Worm (Caenorhabditis elegans): Measurements from ENCODE around the gene flp-16.
A peak's percentile ranks its signal among the peaks of the same experiment; 100 is the strongest.

flp-16 gene

DNA sequence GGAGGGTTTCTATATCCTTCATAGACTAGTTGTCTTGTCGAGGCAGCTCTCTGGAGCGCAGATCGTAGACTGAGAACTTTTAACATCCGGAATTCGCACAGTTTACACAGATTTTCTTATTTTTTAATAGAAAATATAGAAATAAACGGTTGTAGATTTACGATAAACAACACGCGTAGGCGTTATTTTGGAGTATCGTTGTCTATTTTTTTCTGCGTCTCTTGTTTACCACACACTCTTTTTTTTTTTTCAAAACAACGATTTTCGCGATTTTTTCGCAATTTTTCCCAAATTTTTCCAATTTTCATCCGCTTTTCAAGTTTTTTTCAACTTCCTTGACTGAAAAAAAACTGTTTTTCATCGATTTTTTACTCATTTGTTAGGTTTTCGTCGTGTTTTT is 47.9 kb upstream of the flp-16 start, which contains the start of gene mecr-1 (continued):
- TF ChIP-seq lin-15B (tag; optimal IDR thresholded peaks at IDR 0.05), result peak; percentile 1
- TF ChIP-seq mab-9 (GFP tag; IDR thresholded peaks at IDR 0.05), result no peak
- TF ChIP-seq dsc-1 (tag; optimal IDR thresholded peaks at IDR 0.05), result no peak
- no peak for TF ChIP-seq pqm-1 (tag; optimal IDR thresholded peaks at IDR 0.05)
- TF ChIP-seq ama-1 (optimal IDR thresholded peaks at IDR 0.05), result no peak
- peak in 2 of 3 experiments; percentile 23 to 36 for TF ChIP-seq ceh-82 (tag; optimal IDR thresholded peaks at IDR 0.05)
- TF ChIP-seq unc-98 (GFP tag; IDR thresholded peaks at IDR 0.05), result no peak
- no peak for TF ChIP-seq lin-14 (GFP tag; optimal IDR thresholded peaks at IDR 0.05)
- TF ChIP-seq aly-2 (tag; optimal IDR thresholded peaks at IDR 0.05), result no peak
- TF ChIP-seq tbx-2 (tag; optimal IDR thresholded peaks at IDR 0.05), result peak; percentile 51
- TF ChIP-seq nhr-85 (tag), result peak; percentile 76
- TF ChIP-seq mdl-1 (tag; optimal IDR thresholded peaks at IDR 0.05), result no peak
- peak; percentile 33 for TF ChIP-seq rnt-1 (tag; optimal IDR thresholded peaks at IDR 0.05)
- TF ChIP-seq nhr-84 (tag; optimal IDR thresholded peaks at IDR 0.05), result no peak
- TF ChIP-seq ztf-4 (tag; optimal IDR thresholded peaks at IDR 0.05), result no peak
- TF ChIP-seq nhr-90 (tag; optimal IDR thresholded peaks at IDR 0.05; ENCODE audit: poor library complexity), result peak; percentile 5
- TF ChIP-seq mep-1 (tag; optimal IDR thresholded peaks at IDR 0.05), result no peak
- TF ChIP-seq ceh-90 (tag; optimal IDR thresholded peaks at IDR 0.05), result no peak
- no peak for TF ChIP-seq blmp-1 (tag; optimal IDR thresholded peaks at IDR 0.05)
- no peak for TF ChIP-seq elt-2 (tag; optimal IDR thresholded peaks at IDR 0.05)
- no peak for TF ChIP-seq fos-1 (tag; optimal IDR thresholded peaks at IDR 0.05)
- no peak for TF ChIP-seq xbp-1 (tag; optimal IDR thresholded peaks at IDR 0.05)
- TF ChIP-seq pax-3 (tag; optimal IDR thresholded peaks at IDR 0.05), result no peak
- peak; percentile 43 to 65 (median 64) for TF ChIP-seq dpl-1 (GFP tag; optimal IDR thresholded peaks at IDR 0.05)
- peak; percentile 63 to 66 for TF ChIP-seq lin-35 (GFP tag; optimal IDR thresholded peaks at IDR 0.05)
- TF ChIP-seq nhr-237 (tag; optimal IDR thresholded peaks at IDR 0.05), result no peak
- no peak for TF ChIP-seq egl-13 (tag; optimal IDR thresholded peaks at IDR 0.05)
- no peak for TF ChIP-seq ces-1 (GFP tag; optimal IDR thresholded peaks at IDR 0.05)
- TF ChIP-seq fkh-10 (GFP tag; optimal IDR thresholded peaks at IDR 0.05), result no peak
- no peak for TF ChIP-seq C04F5.9 (tag; optimal IDR thresholded peaks at IDR 0.05)
- TF ChIP-seq pag-3 (tag; optimal IDR thresholded peaks at IDR 0.05; ENCODE audit: borderline replicate concordance, insufficient read depth), result no peak
- no peak for TF ChIP-seq unc-86 (tag; optimal IDR thresholded peaks at IDR 0.05)
- no peak for TF ChIP-seq hpl-2 (GFP tag; optimal IDR thresholded peaks at IDR 0.05)
- TF ChIP-seq lin-13 (GFP tag; optimal IDR thresholded peaks at IDR 0.05), result peak; percentile 17

DNA sequence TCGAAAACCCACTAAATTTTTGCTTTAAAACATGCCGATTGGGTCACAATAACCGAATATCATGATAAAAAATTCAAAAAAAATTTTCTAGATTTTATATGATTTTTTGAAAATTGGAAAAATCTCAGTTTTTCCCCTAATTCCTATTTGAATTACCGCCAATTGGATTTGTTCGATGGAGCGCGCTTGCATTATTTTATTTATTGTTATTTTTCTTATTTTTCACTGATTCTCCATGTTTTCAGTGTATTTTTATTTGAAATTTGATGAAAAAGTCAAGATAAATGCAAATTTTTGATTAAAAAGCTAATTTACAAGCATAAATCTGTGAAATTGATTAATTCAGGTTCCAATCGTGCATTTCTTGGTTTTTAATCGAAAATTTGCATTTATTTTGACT is 47.0 kb upstream of the flp-16 start:
- TF ChIP-seq efl-1 (optimal IDR thresholded peaks at IDR 0.05) (no peak), efl-1 (GFP tag; optimal IDR thresholded peaks at IDR 0.05 in 1 of 2) (peak; percentile 48 to 94), dpl-1 (GFP tag; optimal IDR thresholded peaks at IDR 0.05) (peak in 1 of 3 experiments; percentile 3), jun-1 (tag; optimal IDR thresholded peaks at IDR 0.05) (no peak)

DNA sequence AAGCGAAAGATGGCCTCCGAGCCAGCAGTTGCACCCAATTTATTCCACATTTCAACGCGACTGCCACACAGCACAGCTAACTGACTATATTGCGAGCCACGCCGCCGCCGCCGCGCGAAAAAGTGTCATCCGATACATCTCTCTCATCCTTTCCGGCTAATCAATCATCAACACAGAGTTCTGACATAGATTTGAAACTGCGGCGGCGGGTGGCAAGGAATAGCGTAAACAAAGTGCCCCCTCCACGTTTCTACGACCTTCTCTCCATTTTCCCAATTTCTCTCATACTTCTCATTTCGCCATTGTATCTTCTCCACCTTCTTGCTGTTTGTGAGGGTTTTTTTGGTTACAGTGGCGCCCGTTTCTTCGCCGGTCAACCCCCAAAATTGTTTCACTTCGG is 45.7 kb upstream of the flp-16 start:
- no peak for TF ChIP-seq hpl-2 (GFP tag; optimal IDR thresholded peaks at IDR 0.05)
- TF ChIP-seq lin-39 (tag; optimal IDR thresholded peaks at IDR 0.05), result no peak
- TF ChIP-seq tlp-1 (tag; optimal IDR thresholded peaks at IDR 0.05), result no peak
- TF ChIP-seq rnt-1 (tag; optimal IDR thresholded peaks at IDR 0.05), result peak; percentile 41
- peak; percentile 92 for TF ChIP-seq lin-14 (GFP tag; optimal IDR thresholded peaks at IDR 0.05)
- no peak for TF ChIP-seq mab-9 (GFP tag; IDR thresholded peaks at IDR 0.05)
- no peak for TF ChIP-seq jun-1 (tag; optimal IDR thresholded peaks at IDR 0.05)
- TF ChIP-seq lin-13 (GFP tag; optimal IDR thresholded peaks at IDR 0.05), result no peak
- TF ChIP-seq mep-1 (tag; optimal IDR thresholded peaks at IDR 0.05), result no peak
- no peak for TF ChIP-seq xbp-1 (tag; optimal IDR thresholded peaks at IDR 0.05)
- TF ChIP-seq unc-130 (tag; optimal IDR thresholded peaks at IDR 0.05), result peak; percentile 18
- TF ChIP-seq C34B4.2 (tag; optimal IDR thresholded peaks at IDR 0.05), result no peak
- no peak for TF ChIP-seq sox-4 (tag; optimal IDR thresholded peaks at IDR 0.05)
- TF ChIP-seq C04F5.9 (tag; optimal IDR thresholded peaks at IDR 0.05), result no peak
- TF ChIP-seq ceh-63 (GFP tag; optimal IDR thresholded peaks at IDR 0.05), result no peak
- TF ChIP-seq F16B12.6 (tag; optimal IDR thresholded peaks at IDR 0.05), result no peak
- no peak for TF ChIP-seq ztf-11 (tag; optimal IDR thresholded peaks at IDR 0.05)
- TF ChIP-seq ztf-4 (tag; optimal IDR thresholded peaks at IDR 0.05), result no peak
- no peak for TF ChIP-seq alr-1 (tag; optimal IDR thresholded peaks at IDR 0.05; ENCODE audit: borderline replicate concordance)
- no peak for TF ChIP-seq fkh-8 (tag; optimal IDR thresholded peaks at IDR 0.05)
- TF ChIP-seq nhr-20 (tag; optimal IDR thresholded peaks at IDR 0.05), result peak; percentile 46
- TF ChIP-seq unc-30 (tag; optimal IDR thresholded peaks at IDR 0.05), result no peak
- no peak for TF ChIP-seq nhr-76 (tag; optimal IDR thresholded peaks at IDR 0.05)
- TF ChIP-seq egl-27 (tag; optimal IDR thresholded peaks at IDR 0.05), result no peak
- TF ChIP-seq dpl-1 (GFP tag; optimal IDR thresholded peaks at IDR 0.05), result peak in 2 of 3 experiments; percentile 22 to 32

Data from whole organism, L1 larva.